Fruit fly (Drosophila melanogaster) whole organism, embryonic: ENCODE measurements around the gene Rchy1.

ENCODE experiments used
- Aef1 ChIP-seq: fragments of 200-800 bp; sonication (Bioruptor generic); IDR thresholded peaks from 3 replicates; pipeline ENCODE4 v1.3.6; 2022; ENCODE audit warnings: missing biosample characterization, missing genetic modification characterization
- Awh ChIP-seq: fragments of 200-800 bp; sonication (Bioruptor generic); IDR thresholded peaks from 2 replicates; pipeline ENCODE4, ENCODE4 v1.3.6; 2022; ENCODE audit warnings: missing biosample characterization, missing genetic modification characterization
- B-H1 ChIP-seq: fragments of 200-800 bp; sonication (Bioruptor generic); IDR thresholded peaks from 3 replicates; pipeline ENCODE4 v1.3.6; 2022; ENCODE audit warnings: missing biosample characterization, missing genetic modification characterization
- B-H2 ChIP-seq: fragments of 200-800 bp; sonication (Bioruptor generic); optimal IDR thresholded peaks from 2 replicates; lab custom pipeline; 2018; ENCODE audit warnings: missing biosample characterization, mild to moderate bottlenecking, missing genetic modification characterization
- BtbVII ChIP-seq: fragments of 200-800 bp; sonication (Bioruptor generic); optimal IDR thresholded peaks from 3 replicates; lab custom pipeline; 2017; ENCODE audit warnings: missing biosample characterization, mild to moderate bottlenecking, missing genetic modification characterization
- CG10267 ChIP-seq: fragments of 200-800 bp; sonication (Bioruptor generic); optimal IDR thresholded peaks from 2 replicates; lab custom pipeline; 2018; ENCODE audit warnings: missing biosample characterization, mild to moderate bottlenecking, missing genetic modification characterization, moderate library complexity
- CG10274 ChIP-seq: fragments of 200-800 bp; sonication (Bioruptor generic); optimal IDR thresholded peaks from 3 replicates; lab custom pipeline; 2017; ENCODE audit warnings: missing biosample characterization, mild to moderate bottlenecking, missing genetic modification characterization
- CG11456 ChIP-seq: fragments of 200-800 bp; sonication (Bioruptor generic); IDR thresholded peaks from 3 replicates; pipeline ENCODE4 v1.3.6; 2022; ENCODE audit warnings: missing biosample characterization, missing genetic modification characterization
- CG16863 ChIP-seq: fragments of 200-800 bp; sonication (Bioruptor generic); optimal IDR thresholded peaks from 3 replicates; lab custom pipeline; 2016; ENCODE audit warnings: missing biosample characterization, missing genetic modification characterization
- CG17186 ChIP-seq: fragments of 200-800 bp; sonication (Bioruptor generic); optimal IDR thresholded peaks from 3 replicates; lab custom pipeline; 2017; ENCODE audit warnings: missing biosample characterization, missing genetic modification reagents, missing genetic modification characterization
- CG18262 ChIP-seq: fragments of 200-800 bp; optimal IDR thresholded peaks from 3 replicates; lab custom pipeline; 2019; ENCODE audit warnings: missing biosample characterization, mild to moderate bottlenecking, missing genetic modification characterization, moderate library complexity
- CG2116 ChIP-seq: fragments of 200-800 bp; sonication (Bioruptor generic); optimal IDR thresholded peaks from 3 replicates; lab custom pipeline; 2018; ENCODE audit warnings: missing biosample characterization, mild to moderate bottlenecking, missing genetic modification characterization
- CG30020 ChIP-seq: fragments of 200-800 bp; optimal IDR thresholded peaks from 2 replicates; lab custom pipeline; 2019; ENCODE audit warnings: missing biosample characterization, mild to moderate bottlenecking, missing genetic modification characterization, moderate library complexity
- CG42726 ChIP-seq: fragments of 200-800 bp; sonication (Bioruptor generic); IDR thresholded peaks from 2 replicates; pipeline ENCODE4 v1.3.6; 2022; ENCODE audit warnings: missing biosample characterization, missing genetic modification characterization; ENCODE audit not compliant: partially characterized antibody
- CG4854 ChIP-seq: fragments of 200-800 bp; sonication (Bioruptor generic); optimal IDR thresholded peaks from 2 replicates; lab custom pipeline; 2016; ENCODE audit warnings: missing biosample characterization, missing genetic modification characterization, inconsistent platforms
- CG5180 ChIP-seq: fragments of 200-800 bp; sonication (Bioruptor generic); optimal IDR thresholded peaks from 3 replicates; lab custom pipeline; 2017; ENCODE audit warnings: missing biosample characterization, missing genetic modification characterization, mild to moderate bottlenecking, moderate library complexity, missing genetic modification reagents
- CG6854 ChIP-seq: fragments of 200-800 bp; sonication (Bioruptor generic); optimal IDR thresholded peaks from 3 replicates; lab custom pipeline; 2017; ENCODE audit warnings: missing biosample characterization, mild to moderate bottlenecking, missing genetic modification characterization
- CG7357 ChIP-seq: fragments of 200-800 bp; sonication (Bioruptor generic); IDR thresholded peaks from 3 replicates; pipeline ENCODE4 v1.3.6; 2022; ENCODE audit warnings: missing biosample characterization, missing genetic modification characterization
- CG8924 ChIP-seq: fragments of 200-800 bp; optimal IDR thresholded peaks from 3 replicates; lab custom pipeline; 2019; ENCODE audit warnings: missing biosample characterization, mild to moderate bottlenecking, missing genetic modification characterization, moderate library complexity
- CkIIα-i1 ChIP-seq: fragments of 200-800 bp; sonication (Bioruptor generic); IDR thresholded peaks from 2 replicates; pipeline ENCODE4 v1.3.6; 2022; ENCODE audit warnings: missing biosample characterization, missing genetic modification characterization
- Doc3 ChIP-seq: fragments of 200-800 bp; sonication (Bioruptor generic); IDR thresholded peaks from 3 replicates; pipeline ENCODE4 v1.3.6; 2022; ENCODE audit warnings: missing biosample characterization, missing genetic modification characterization; ENCODE audit not compliant: partially characterized antibody
- Kr ChIP-seq: fragments of 200-800 bp; sonication (Bioruptor generic); optimal IDR thresholded peaks from 2 replicates; lab custom pipeline; 2017; ENCODE audit warnings: missing biosample characterization, mild to moderate bottlenecking, missing genetic modification characterization
- Lim3 ChIP-seq: fragments of 200-800 bp; sonication (Bioruptor generic); IDR thresholded peaks from 2 replicates; pipeline ENCODE4 v1.3.6; 2022; ENCODE audit warnings: missing biosample characterization, missing genetic modification characterization
- Nf-YC ChIP-seq: fragments of 200-800 bp; optimal IDR thresholded peaks from 3 replicates; lab custom pipeline; 2019; ENCODE audit warnings: missing biosample characterization, mild to moderate bottlenecking, missing genetic modification characterization, moderate library complexity
- PHDP ChIP-seq: fragments of 200-800 bp; sonication (Bioruptor generic); optimal IDR thresholded peaks from 3 replicates; lab custom pipeline; 2018; ENCODE audit warnings: missing biosample characterization, mild to moderate bottlenecking, missing genetic modification characterization, moderate library complexity
- Side ChIP-seq: fragments of 200-800 bp; sonication (Bioruptor generic); optimal IDR thresholded peaks from 2 replicates; lab custom pipeline; 2016; ENCODE audit warnings: missing biosample characterization, missing genetic modification characterization
- Trl ChIP-seq, 3 experiments: fragments of >200 bp in 2 of 3; fragments of 200-800 bp in 1 of 3; sonication (Bioruptor generic) in 1 of 3; optimal IDR thresholded peaks; 2 replicates in 1 of 3; 3 replicates in 2 of 3; lab custom pipeline; 2016 to 2017; ENCODE audit warnings: missing biosample characterization in 1 of 3, missing genetic modification characterization in 1 of 3
- Xbp1 ChIP-seq: fragments of 200-800 bp; sonication (Bioruptor generic); optimal IDR thresholded peaks from 3 replicates; lab custom pipeline; 2016; ENCODE audit warnings: missing biosample characterization, mild to moderate bottlenecking, missing genetic modification characterization
- ato ChIP-seq: fragments of 200-800 bp; sonication (Bioruptor generic); IDR thresholded peaks from 2 replicates; pipeline ENCODE4 v1.3.6; 2022; ENCODE audit warnings: missing biosample characterization, missing genetic modification characterization; ENCODE audit not compliant: partially characterized antibody
- chn ChIP-seq: fragments of 200-800 bp; sonication (Bioruptor generic); optimal IDR thresholded peaks from 2 replicates; lab custom pipeline; 2016; ENCODE audit warnings: missing biosample characterization, missing genetic modification characterization
- dan ChIP-seq: fragments of 200-800 bp; sonication (Bioruptor generic); IDR thresholded peaks from 2 replicates; pipeline ENCODE4 v1.3.6; 2022; ENCODE audit warnings: missing biosample characterization, missing genetic modification characterization
- danr ChIP-seq: fragments of 200-800 bp; sonication (Bioruptor generic); IDR thresholded peaks from 2 replicates; pipeline ENCODE4 v1.3.6; 2022; ENCODE audit warnings: missing biosample characterization, missing genetic modification characterization
- dmrt99B ChIP-seq: fragments of 200-800 bp; sonication (Bioruptor generic); optimal IDR thresholded peaks from 2 replicates; lab custom pipeline; 2018; ENCODE audit warnings: missing biosample characterization, mild to moderate bottlenecking, missing genetic modification characterization, moderate library complexity
- dpn ChIP-seq, 2 experiments: fragments of 200-800 bp; sonication (Bioruptor generic); optimal IDR thresholded peaks; 3 replicates each; lab custom pipeline; 2016; ENCODE audit warnings: missing biosample characterization in 2 of 2, missing genetic modification characterization in 2 of 2
- eve ChIP-seq, 2 experiments: fragments of >200 bp; optimal IDR thresholded peaks; 2 replicates each; lab custom pipeline; 2017; ENCODE audit warnings: missing biosample characterization in 2 of 2, missing genetic modification characterization in 2 of 2
- gcm ChIP-seq: fragments of 200-800 bp; sonication (Bioruptor generic); optimal IDR thresholded peaks from 2 replicates; lab custom pipeline; 2019; ENCODE audit warnings: missing biosample characterization, mild to moderate bottlenecking, missing genetic modification characterization, moderate library complexity
- gcm2 ChIP-seq: fragments of 200-800 bp; sonication (Bioruptor generic); optimal IDR thresholded peaks from 2 replicates; lab custom pipeline; 2016; ENCODE audit warnings: missing biosample characterization, missing genetic modification characterization
- gsb ChIP-seq: fragments of 200-800 bp; sonication (Bioruptor generic); IDR thresholded peaks from 2 replicates; pipeline ENCODE4 v1.3.6; 2022; ENCODE audit warnings: missing biosample characterization, missing genetic modification characterization
- gt ChIP-seq: fragments of 200-800 bp; sonication (Bioruptor generic); IDR thresholded peaks from 2 replicates; pipeline ENCODE4 v1.3.6; 2022; ENCODE audit warnings: missing biosample characterization, missing genetic modification characterization
- jigr1 ChIP-seq: fragments of 200-800 bp; sonication (Bioruptor generic); IDR thresholded peaks from 3 replicates; pipeline ENCODE4 v1.3.6; 2022; ENCODE audit warnings: missing biosample characterization, missing genetic modification characterization
- jumu ChIP-seq: fragments of 200-800 bp; sonication (Bioruptor generic); optimal IDR thresholded peaks from 3 replicates; lab custom pipeline; 2016; ENCODE audit warnings: missing biosample characterization, missing genetic modification characterization
- knrl ChIP-seq: fragments of 200-800 bp; sonication (Bioruptor generic); IDR thresholded peaks from 3 replicates; pipeline ENCODE4 v1.3.6; 2022; ENCODE audit warnings: missing biosample characterization, missing genetic modification characterization; ENCODE audit not compliant: partially characterized antibody
- lola ChIP-seq, 3 experiments: fragments of >200 bp in 2 of 3; fragments of 200-800 bp in 1 of 3; sonication (Bioruptor generic) in 1 of 3; optimal IDR thresholded peaks; 2 replicates each; lab custom pipeline; 2017 to 2019; ENCODE audit warnings: missing biosample characterization in 3 of 3, missing genetic modification characterization in 3 of 3, mild to moderate bottlenecking in 1 of 3, moderate library complexity in 1 of 3
- mam ChIP-seq: fragments of 200-800 bp; sonication (Bioruptor generic); optimal IDR thresholded peaks from 3 replicates; lab custom pipeline; 2016; ENCODE audit warnings: missing biosample characterization, missing genetic modification characterization
- sc ChIP-seq, 3 experiments: fragments of >200 bp in 2 of 3; fragments of 200-800 bp in 1 of 3; sonication (Bioruptor generic) in 1 of 3; optimal IDR thresholded peaks; 2 replicates in 2 of 3; 3 replicates in 1 of 3; lab custom pipeline; 2017; ENCODE audit warnings: mild to moderate bottlenecking in 1 of 3, missing biosample characterization in 1 of 3, missing genetic modification characterization in 1 of 3, missing genetic modification reagents in 1 of 3
- seq ChIP-seq: fragments of 200-800 bp; sonication (Bioruptor generic); IDR thresholded peaks from 2 replicates; pipeline ENCODE4 v1.3.6; 2022; ENCODE audit warnings: missing biosample characterization, missing genetic modification characterization
- tio ChIP-seq: fragments of 200-800 bp; sonication (Bioruptor generic); optimal IDR thresholded peaks from 2 replicates; lab custom pipeline; 2017; ENCODE audit warnings: missing biosample characterization, missing genetic modification characterization, inconsistent platforms
- toy ChIP-seq: fragments of 200-800 bp; sonication (Bioruptor generic); IDR thresholded peaks from 2 replicates; pipeline ENCODE4 v1.3.6; 2022; ENCODE audit warnings: missing biosample characterization, missing genetic modification characterization
- vfl ChIP-seq: fragments of 200-800 bp; sonication (Bioruptor generic); optimal IDR thresholded peaks from 2 replicates; lab custom pipeline; 2016; ENCODE audit warnings: missing biosample characterization, missing genetic modification characterization
- zfh2 ChIP-seq: fragments of 200-800 bp; sonication (Bioruptor generic); optimal IDR thresholded peaks from 2 replicates; lab custom pipeline; 2016; ENCODE audit warnings: missing biosample characterization, missing genetic modification characterization

Gene Rchy1

DNA sequence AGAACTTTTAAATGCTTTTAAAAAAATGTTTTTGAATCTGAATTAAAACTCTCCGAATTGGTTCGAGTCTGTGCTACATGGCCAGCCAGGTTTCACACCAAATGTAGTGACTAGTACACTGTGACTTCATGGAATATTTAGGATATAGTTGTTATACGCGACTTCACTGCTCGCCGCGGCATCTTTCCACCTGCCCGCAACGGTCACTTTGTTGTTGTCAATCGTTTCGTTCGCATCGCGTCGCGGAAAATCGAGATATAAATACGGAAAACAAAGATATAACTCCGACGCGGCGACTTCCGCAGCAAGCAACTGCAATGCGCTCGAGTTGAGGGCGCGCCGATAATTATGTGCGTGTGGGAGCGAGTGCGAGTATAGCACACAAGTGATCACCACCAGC is 33.0 kb upstream of the Rchy1 start, which contains the start of gene CG31637 (continued):
- TF ChIP-seq gsb (GFP tag; lab: Robert Waterston, UW) = no peak
- no peak for TF ChIP-seq tio
- no peak for TF ChIP-seq seq (GFP tag; lab: Robert Waterston, UW)
- TF ChIP-seq CG6854 (GFP tag; lab: Kevin White, UChicago) = no peak
- no peak for TF ChIP-seq Awh (GFP tag; lab: Robert Waterston, UW)
- peak; percentile 39 for TF ChIP-seq B-H2 (GFP tag; lab: Kevin White, UChicago)
- no peak for TF ChIP-seq jumu (GFP tag; lab: Kevin White, UChicago)
- TF ChIP-seq ato (GFP tag; lab: Robert Waterston, UW) = no peak
- no peak for TF ChIP-seq gt (GFP tag; lab: Robert Waterston, UW)
- no peak for TF ChIP-seq Doc3
- TF ChIP-seq zfh2 (GFP tag; lab: Kevin White, UChicago) = no peak
- TF ChIP-seq Kr (GFP tag; lab: Kevin White, UChicago) = no peak
- peak; percentile 0 for TF ChIP-seq CG18262 (tag; lab: Kevin White, UChicago)
- peak; percentile 18 for TF ChIP-seq CG2116 (GFP tag; lab: Kevin White, UChicago)
- no peak for TF ChIP-seq toy
- no peak for TF ChIP-seq dpn (GFP tag; optimal IDR thresholded peaks at IDR 0.05; lab: Kevin White, UChicago)
- no peak for TF ChIP-seq Lim3 (GFP tag; lab: Robert Waterston, UW)
- no peak for TF ChIP-seq sc (optimal IDR thresholded peaks at IDR 0.05; lab: Kevin White, UChicago)
- TF ChIP-seq sc (GFP tag; optimal IDR thresholded peaks at IDR 0.05; lab: Kevin White, UChicago) = no peak
- no peak for TF ChIP-seq Aef1 (GFP tag; lab: Robert Waterston, UW)
- TF ChIP-seq jigr1 (GFP tag; lab: Robert Waterston, UW) = no peak
- TF ChIP-seq CG42726 (GFP tag; lab: Robert Waterston, UW) = 0 out of 2 replicates have a peak, but pooled peaks have one; percentile 2
- TF ChIP-seq B-H1 (GFP tag; lab: Robert Waterston, UW) = no peak
- no peak for TF ChIP-seq dmrt99B (tag; lab: Kevin White, UChicago)
- TF ChIP-seq danr = no peak
- no peak for TF ChIP-seq CG5180 (GFP tag; lab: Kevin White, UChicago)
- TF ChIP-seq CkIIα-i1 (GFP tag; lab: Robert Waterston, UW) = no peak
- TF ChIP-seq eve (GFP tag; optimal IDR thresholded peaks at IDR 0.05; lab: Kevin White, UChicago) = no peak
- no peak for TF ChIP-seq vfl (GFP tag; lab: Kevin White, UChicago)
- peak; percentile 42; the same call in 2 of the 3 replicates for TF ChIP-seq knrl (GFP tag; lab: Robert Waterston, UW)
- TF ChIP-seq lola (GFP tag; optimal IDR thresholded peaks at IDR 0.05; lab: Kevin White, UChicago) = no peak
- TF ChIP-seq CG16863 (GFP tag; lab: Kevin White, UChicago) = no peak
- peak; percentile 9 for TF ChIP-seq PHDP (tag; lab: Kevin White, UChicago)
- TF ChIP-seq chn = no peak
- peak; percentile 19 for TF ChIP-seq Side (GFP tag; lab: Kevin White, UChicago)
- no peak for TF ChIP-seq gcm2 (GFP tag; lab: Kevin White, UChicago)
- TF ChIP-seq CG30020 (tag; lab: Kevin White, UChicago) = peak; percentile 11
- no peak for TF ChIP-seq Trl (optimal IDR thresholded peaks at IDR 0.05; lab: Kevin White, UChicago)
- TF ChIP-seq Trl (GFP tag; optimal IDR thresholded peaks at IDR 0.05; lab: Kevin White, UChicago) = peak; percentile 21
- TF ChIP-seq CG10267 (tag; lab: Kevin White, UChicago) = peak; percentile 49
- TF ChIP-seq gcm (GFP tag; lab: Kevin White, UChicago) = no peak
- no peak for TF ChIP-seq CG7357 (GFP tag; lab: Robert Waterston, UW)
- peak; percentile 51 for TF ChIP-seq CG17186 (GFP tag; lab: Kevin White, UChicago)
- no peak for TF ChIP-seq CG11456
- no peak for TF ChIP-seq BtbVII (GFP tag; lab: Kevin White, UChicago)
- TF ChIP-seq mam (GFP tag; lab: Kevin White, UChicago) = no peak
- TF ChIP-seq CG4854 (GFP tag; lab: Kevin White, UChicago) = no peak
- no peak for TF ChIP-seq CG10274 (GFP tag; lab: Kevin White, UChicago)
- TF ChIP-seq CG8924 (tag; lab: Kevin White, UChicago) = peak; percentile 43
- TF ChIP-seq dan = no peak
- TF ChIP-seq Nf-YC (tag; lab: Kevin White, UChicago) = peak; percentile 77
- peak; percentile 31 for TF ChIP-seq Xbp1
